Worm (Caenorhabditis elegans) whole organism, young adult: Measurements from ENCODE around the gene fem-2.
A peak's percentile ranks its signal among the peaks of the same experiment; 100 is the strongest.

Source experiments
- B0261.1 ChIP-seq: sonication (generic microtip); optimal IDR thresholded peaks from 2 replicates; lab custom pipeline; 2016; ENCODE audit warnings: mild to moderate bottlenecking, missing genetic modification characterization, moderate library complexity, missing compliant biosample characterization
- C17E4.6 ChIP-seq: fragments of 200-800 bp; sonication (Bioruptor generic); IDR thresholded peaks from 2 replicates; pipeline ENCODE4 v1.3.6; 2022; ENCODE audit warnings: missing genetic modification reagents, missing genetic modification characterization, missing compliant biosample characterization
- F39B2.1 ChIP-seq: fragments of 200-800 bp; sonication (Bioruptor generic); IDR thresholded peaks from 2 replicates; pipeline ENCODE4 v1.3.6; 2022; ENCODE audit warnings: missing genetic modification reagents, missing genetic modification characterization, missing compliant biosample characterization
- K12H6.12 ChIP-seq: fragments of 200-800 bp; sonication (Bioruptor generic); optimal IDR thresholded peaks from 2 replicates; lab custom pipeline; 2018; ENCODE audit warnings: mild to moderate bottlenecking, missing genetic modification characterization, missing compliant biosample characterization
- T07F8.4 ChIP-seq: sonication (generic microtip); optimal IDR thresholded peaks from 2 replicates; lab custom pipeline; 2016; ENCODE audit warnings: mild to moderate bottlenecking, missing genetic modification characterization, moderate library complexity, missing compliant biosample characterization
- Y53G8AR.9 ChIP-seq: fragments of 200-800 bp; sonication (Bioruptor generic); conservative IDR thresholded peaks from 2 replicates; pipeline ENCODE4 v1.3.6; 2022; ENCODE audit warnings: missing genetic modification reagents, missing genetic modification characterization, missing compliant biosample characterization
- ZK185.1 ChIP-seq: sonication (generic microtip); optimal IDR thresholded peaks from 2 replicates; lab custom pipeline; 2016; ENCODE audit warnings: mild to moderate bottlenecking, missing genetic modification characterization, missing compliant biosample characterization; ENCODE audit not compliant: poor library complexity, severe bottlenecking
- ama-1 ChIP-seq, 3 experiments: fragments of 150-350 bp in 1 of 3; sonication (generic microtip) in 2 of 3; optimal IDR thresholded peaks; 2 replicates each; lab custom pipeline; 2014 to 2018; ENCODE audit warnings: missing biosample characterization in 2 of 3, missing genetic modification characterization in 2 of 3, missing genetic modification reagents in 2 of 3
- attf-5 ChIP-seq: fragments of 200-800 bp; sonication (Bioruptor generic); optimal IDR thresholded peaks from 2 replicates; lab custom pipeline; 2018; ENCODE audit warnings: mild to moderate bottlenecking, missing genetic modification characterization, missing compliant biosample characterization
- ccch-3 ChIP-seq: fragments of 200-800 bp; sonication (Bioruptor generic); optimal IDR thresholded peaks from 2 replicates; lab custom pipeline; 2018; ENCODE audit warnings: mild to moderate bottlenecking, missing genetic modification characterization, missing compliant biosample characterization
- cebp-1 ChIP-seq, 2 experiments: fragments of 200-800 bp in 1 of 2; sonication (Bioruptor generic) in 1 of 2; sonication (generic microtip) in 1 of 2; IDR thresholded peaks in 1 of 2; optimal IDR thresholded peaks in 1 of 2; 2 replicates each; pipeline versions ENCODE4 v1.3.6 to Lab custom; 2017 to 2022; ENCODE audit warnings: missing compliant biosample characterization in 2 of 2, missing genetic modification characterization in 2 of 2, mild to moderate bottlenecking in 1 of 2, missing genetic modification reagents in 1 of 2, moderate library complexity in 1 of 2
- ceh-100 ChIP-seq: fragments of 200-800 bp; sonication (Bioruptor generic); IDR thresholded peaks from 2 replicates; pipeline ENCODE4 v1.3.6; 2022; ENCODE audit warnings: missing genetic modification reagents, missing genetic modification characterization, missing compliant biosample characterization
- ceh-40 ChIP-seq: fragments of 200-800 bp; sonication (Bioruptor generic); IDR thresholded peaks from 2 replicates; pipeline ENCODE4 v1.3.6; 2022; ENCODE audit warnings: missing genetic modification characterization, missing compliant biosample characterization
- ceh-91 ChIP-seq: fragments of 200-800 bp; sonication (Bioruptor generic); IDR thresholded peaks from 2 replicates; pipeline ENCODE4 v1.3.6; 2022; ENCODE audit warnings: missing genetic modification reagents, missing genetic modification characterization, missing compliant biosample characterization
- chd-7 ChIP-seq: sonication (generic microtip); optimal IDR thresholded peaks from 2 replicates; lab custom pipeline; 2016; ENCODE audit warnings: mild to moderate bottlenecking, missing genetic modification characterization, moderate library complexity, missing compliant biosample characterization
- efl-1 ChIP-seq: fragments of 150-350 bp; optimal IDR thresholded peaks from 2 replicates; lab custom pipeline; 2014; ENCODE audit warnings: missing biosample characterization, missing genetic modification reagents, missing genetic modification characterization
- egrh-3 ChIP-seq: fragments of 200-800 bp; sonication (Bioruptor generic); IDR thresholded peaks from 2 replicates; pipeline ENCODE4 v1.3.6; 2022; ENCODE audit warnings: missing genetic modification reagents, missing genetic modification characterization, missing compliant biosample characterization
- ekl-4 ChIP-seq: fragments of 200-800 bp; sonication (Bioruptor generic); IDR thresholded peaks from 2 replicates; pipeline ENCODE4 v1.3.6; 2022; ENCODE audit warnings: missing genetic modification reagents, missing genetic modification characterization, missing compliant biosample characterization
- gei-17 ChIP-seq: fragments of 200-800 bp; sonication (Bioruptor generic); optimal IDR thresholded peaks from 2 replicates; lab custom pipeline; 2018; ENCODE audit warnings: mild to moderate bottlenecking, missing genetic modification characterization, missing compliant biosample characterization
- him-1 ChIP-seq: sonication (generic microtip); optimal IDR thresholded peaks from 2 replicates; lab custom pipeline; 2016; ENCODE audit warnings: missing genotype, missing genetic modification reagents, missing genetic modification characterization, missing compliant biosample characterization
- hmg-1.2 ChIP-seq: fragments of 200-800 bp; sonication (Bioruptor generic); IDR thresholded peaks from 2 replicates; pipeline ENCODE4 v1.3.6; 2022; ENCODE audit warnings: missing genetic modification reagents, missing genetic modification characterization, missing compliant biosample characterization
- hrde-1 ChIP-seq: sonication (generic microtip); optimal IDR thresholded peaks from 2 replicates; lab custom pipeline; 2016; ENCODE audit warnings: missing genetic modification characterization, mild to moderate bottlenecking, missing compliant biosample characterization, moderate library complexity, missing genotype, missing genetic modification reagents, borderline replicate concordance
- hsf-1 ChIP-seq: fragments of 200-800 bp; sonication (Bioruptor generic); IDR thresholded peaks from 2 replicates; pipeline ENCODE4 v1.3.6; 2022; ENCODE audit warnings: missing genetic modification reagents, missing genetic modification characterization, missing compliant biosample characterization
- let-607 ChIP-seq, 2 experiments: fragments of 200-800 bp in 1 of 2; sonication (Bioruptor generic) in 1 of 2; sonication (generic microtip) in 1 of 2; optimal IDR thresholded peaks; 2 replicates each; lab custom pipeline; 2016 to 2018; ENCODE audit warnings: mild to moderate bottlenecking in 2 of 2, missing compliant biosample characterization in 2 of 2, missing genetic modification characterization in 2 of 2, moderate library complexity in 2 of 2, missing genotype in 1 of 2
- lin-40 ChIP-seq: sonication (generic microtip); optimal IDR thresholded peaks from 2 replicates; lab custom pipeline; 2016; ENCODE audit warnings: missing genetic modification characterization, mild to moderate bottlenecking, missing compliant biosample characterization, missing genotype, missing genetic modification reagents
- lin-54 ChIP-seq: fragments of 200-800 bp; sonication (Bioruptor generic); optimal IDR thresholded peaks from 2 replicates; lab custom pipeline; 2018; ENCODE audit warnings: mild to moderate bottlenecking, missing genetic modification characterization, missing compliant biosample characterization
- lir-1 ChIP-seq: fragments of 200-800 bp; sonication (Bioruptor generic); conservative IDR thresholded peaks from 2 replicates; pipeline ENCODE4 v1.3.6; 2022; ENCODE audit warnings: missing genetic modification reagents, missing genetic modification characterization, missing compliant biosample characterization
- lsl-1 ChIP-seq: fragments of 200-800 bp; sonication (Bioruptor generic); optimal IDR thresholded peaks from 2 replicates; lab custom pipeline; 2018; ENCODE audit warnings: mild to moderate bottlenecking, missing genetic modification characterization, moderate library complexity, missing compliant biosample characterization
- lsy-27 ChIP-seq: sonication (generic microtip); optimal IDR thresholded peaks from 2 replicates; lab custom pipeline; 2017; ENCODE audit warnings: missing genetic modification characterization, mild to moderate bottlenecking, missing compliant biosample characterization, antibody characterized with exemption, missing genotype, borderline replicate concordance; ENCODE audit not compliant: insufficient read depth
- madf-3 ChIP-seq: fragments of 200-800 bp; sonication (Bioruptor generic); IDR thresholded peaks from 2 replicates; pipeline ENCODE4 v1.3.6; 2022; ENCODE audit warnings: missing genetic modification reagents, missing genetic modification characterization, missing compliant biosample characterization
- nfya-1 ChIP-seq: sonication (generic microtip); optimal IDR thresholded peaks from 2 replicates; lab custom pipeline; 2017; ENCODE audit warnings: antibody characterized with exemption, missing compliant biosample characterization, missing genetic modification characterization, borderline replicate concordance; ENCODE audit not compliant: insufficient read depth
- nfya-2 ChIP-seq: fragments of 200-800 bp; sonication (Bioruptor generic); IDR thresholded peaks from 2 replicates; pipeline ENCODE4 v1.3.6; 2022; ENCODE audit warnings: missing genetic modification reagents, missing genetic modification characterization, missing compliant biosample characterization
- nfyb-1 ChIP-seq: fragments of 200-800 bp; sonication (Bioruptor generic); IDR thresholded peaks from 2 replicates; pipeline ENCODE4 v1.3.6; 2022; ENCODE audit warnings: missing genetic modification reagents, missing genetic modification characterization, missing compliant biosample characterization
- nhr-80 ChIP-seq: sonication (generic microtip); optimal IDR thresholded peaks from 2 replicates; lab custom pipeline; 2016; ENCODE audit warnings: missing genetic modification characterization, missing compliant biosample characterization
- rcor-1 ChIP-seq: fragments of 200-800 bp; sonication (Bioruptor generic); IDR thresholded peaks from 2 replicates; pipeline ENCODE4 v1.3.6; 2022; ENCODE audit warnings: missing genetic modification reagents, missing genetic modification characterization, missing compliant biosample characterization
- somi-1 ChIP-seq: fragments of 200-800 bp; sonication (Bioruptor generic); optimal IDR thresholded peaks from 2 replicates; lab custom pipeline; 2018; ENCODE audit warnings: mild to moderate bottlenecking, missing genetic modification characterization, missing compliant biosample characterization
- unc-130 ChIP-seq: sonication (generic microtip); optimal IDR thresholded peaks from 2 replicates; lab custom pipeline; 2016; ENCODE audit warnings: missing genetic modification reagents, missing genetic modification characterization, missing compliant biosample characterization
- unc-62 ChIP-seq: fragments of 150-350 bp; optimal IDR thresholded peaks from 2 replicates; lab custom pipeline; 2014; ENCODE audit warnings: missing biosample characterization, missing genetic modification reagents, missing genetic modification characterization
- zfh-2 ChIP-seq: fragments of 200-800 bp; sonication (Bioruptor generic); conservative IDR thresholded peaks from 2 replicates; pipeline ENCODE4 v1.3.6; 2022; ENCODE audit warnings: missing genetic modification reagents, missing genetic modification characterization, missing compliant biosample characterization
- zim-3 ChIP-seq: sonication (generic microtip); optimal IDR thresholded peaks from 2 replicates; lab custom pipeline; 2017; ENCODE audit warnings: mild to moderate bottlenecking, missing genetic modification characterization, moderate library complexity, missing compliant biosample characterization
- ztf-25 ChIP-seq: fragments of 200-800 bp; sonication (Bioruptor generic); IDR thresholded peaks from 2 replicates; pipeline ENCODE4 v1.3.6; 2022; ENCODE audit warnings: missing genetic modification reagents, missing genetic modification characterization, missing compliant biosample characterization
- ztf-28 ChIP-seq: fragments of 200-800 bp; sonication (Bioruptor generic); IDR thresholded peaks from 2 replicates; pipeline ENCODE4 v1.3.6; 2022; ENCODE audit warnings: missing genetic modification reagents, missing genetic modification characterization, missing compliant biosample characterization
- ztf-3 ChIP-seq: fragments of 200-800 bp; sonication (Bioruptor generic); optimal IDR thresholded peaks from 2 replicates; lab custom pipeline; 2018; ENCODE audit warnings: mild to moderate bottlenecking, missing genetic modification characterization, missing compliant biosample characterization

Gene fem-2

DNA sequence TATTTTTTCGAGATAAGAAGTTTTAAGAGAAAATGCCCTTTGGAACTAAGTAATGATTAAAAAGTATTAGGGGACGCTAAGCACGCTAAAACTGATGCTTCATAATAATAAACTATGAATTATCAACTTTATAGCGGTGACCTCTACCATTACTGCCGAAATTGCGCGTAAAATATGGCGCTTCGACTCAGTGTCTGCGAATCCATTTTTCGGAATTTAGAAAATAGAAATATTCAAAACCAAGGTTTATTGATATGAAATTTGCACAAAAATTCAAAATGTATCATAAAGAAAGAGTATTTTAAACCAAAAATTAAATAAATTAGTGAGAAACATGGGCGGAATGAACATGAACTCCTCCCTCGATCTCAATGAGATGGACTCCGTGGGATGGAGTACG lies 35.1 kb downstream of the fem-2 start:
- TF ChIP-seq ZK185.1 (tag; lab: Kevin White, UChicago) = peak; percentile 42
- TF ChIP-seq cebp-1 (GFP tag; IDR thresholded peaks at IDR 0.05; lab: Robert Waterston, UW) = no peak
- peak; percentile 7 for TF ChIP-seq cebp-1 (tag; optimal IDR thresholded peaks at IDR 0.05; lab: Kevin White, UChicago)
- TF ChIP-seq ekl-4 = 0 out of 2 replicates have a peak, but pooled peaks have one; percentile 36
- TF ChIP-seq him-1 = no peak
- peak; percentile 18 for TF ChIP-seq nhr-80 (tag; lab: Kevin White, UChicago)
- TF ChIP-seq hrde-1 (tag; lab: Kevin White, UChicago) = no peak
- 0 out of 2 replicates have a peak, but pooled peaks have one; percentile 40 for TF ChIP-seq Y53G8AR.9 (GFP tag; lab: Robert Waterston, UW)
- no peak for TF ChIP-seq gei-17 (GFP tag; lab: Kevin White, UChicago)
- no peak for TF ChIP-seq nfya-2
- no peak for TF ChIP-seq unc-62 (GFP tag; lab: Kevin White, UChicago)
- TF ChIP-seq somi-1 (GFP tag; lab: Kevin White, UChicago) = no peak
- no peak for TF ChIP-seq nfyb-1 (GFP tag; lab: Robert Waterston, UW)
- TF ChIP-seq ceh-40 = no peak
- TF ChIP-seq ama-1 (optimal IDR thresholded peaks at IDR 0.05; lab: Kevin White, UChicago) = no peak
- no peak for TF ChIP-seq ama-1 (GFP tag; optimal IDR thresholded peaks at IDR 0.05; lab: Kevin White, UChicago)
- TF ChIP-seq B0261.1 (tag; lab: Kevin White, UChicago) = no peak
- no peak for TF ChIP-seq zim-3 (tag; lab: Kevin White, UChicago)
- TF ChIP-seq lsy-27 = no peak
- TF ChIP-seq let-607 (tag; optimal IDR thresholded peaks at IDR 0.05; lab: Kevin White, UChicago) = peak in 1 of 2 experiments; percentile 17
- no peak for TF ChIP-seq C17E4.6 (GFP tag; lab: Robert Waterston, UW)
- TF ChIP-seq, all 124 proteins: peak for 6

DNA sequence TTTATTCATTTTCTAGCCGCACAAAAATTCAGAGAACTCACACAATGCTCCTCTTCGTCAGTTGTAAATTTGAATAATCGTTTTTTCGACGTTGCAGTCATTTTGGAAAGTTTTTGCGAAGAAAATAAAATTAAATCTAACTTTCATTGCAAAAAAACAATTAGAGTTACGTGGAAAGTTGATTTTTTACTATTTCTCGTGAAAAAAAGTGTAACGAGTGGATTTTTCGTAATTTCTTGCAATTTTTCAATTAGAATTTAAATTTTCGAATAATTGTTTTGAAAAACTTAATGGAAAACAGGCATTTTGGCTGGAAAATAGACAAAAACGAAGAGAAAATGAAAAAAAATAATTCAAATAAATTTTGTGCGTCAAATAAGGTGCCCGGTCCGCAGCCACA lies 35.7 kb downstream of the fem-2 start, which contains the start of gene Y55B1AR.2:
Gene Y55B1AR.2 (minus strand): TSS at position 101 of the 400 bp plus-strand sequence.
- TF ChIP-seq cebp-1 (GFP tag; IDR thresholded peaks at IDR 0.05; lab: Robert Waterston, UW) = no peak
- TF ChIP-seq cebp-1 (tag; optimal IDR thresholded peaks at IDR 0.05; lab: Kevin White, UChicago) = no peak
- no peak for TF ChIP-seq F39B2.1 (GFP tag; lab: Robert Waterston, UW)
- no peak for TF ChIP-seq ceh-91 (GFP tag; lab: Robert Waterston, UW)
- TF ChIP-seq ceh-100 (GFP tag; lab: Robert Waterston, UW) = no peak
- TF ChIP-seq unc-130 (GFP tag; lab: Kevin White, UChicago) = no peak
- TF ChIP-seq ztf-28 (GFP tag; lab: Robert Waterston, UW) = no peak
- no peak for TF ChIP-seq lir-1 (GFP tag; lab: Robert Waterston, UW)
- no peak for TF ChIP-seq lin-54 (GFP tag; lab: Kevin White, UChicago)
- TF ChIP-seq ztf-25 (GFP tag; lab: Robert Waterston, UW) = no peak
- TF ChIP-seq ztf-3 (GFP tag; lab: Kevin White, UChicago) = no peak
- no peak for TF ChIP-seq hsf-1 (GFP tag; lab: Robert Waterston, UW)
- TF ChIP-seq lsl-1 (GFP tag; lab: Kevin White, UChicago) = no peak

DNA sequence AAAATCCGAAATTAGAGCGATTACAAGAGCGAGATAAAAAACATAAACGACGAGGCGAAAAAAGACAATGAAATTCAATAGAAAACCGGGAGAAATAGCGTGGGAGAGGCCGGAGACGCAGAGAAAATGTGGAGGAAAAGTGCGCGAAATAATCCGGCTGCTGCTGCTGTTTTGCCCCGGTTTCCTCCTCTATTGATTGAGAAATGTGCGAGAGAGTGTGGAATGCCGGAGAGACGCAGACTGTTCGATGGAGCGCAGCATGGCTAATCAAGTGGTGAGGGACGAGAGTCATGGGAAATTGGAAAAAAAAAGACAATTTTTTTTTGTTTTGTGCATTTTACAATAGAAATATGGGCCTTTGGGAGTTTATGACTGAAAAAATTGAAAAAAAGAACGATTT lies 36.3 kb downstream of the fem-2 start:
- 0 out of 2 replicates have a peak, but pooled peaks have one; percentile 9 for TF ChIP-seq madf-3 (GFP tag; lab: Robert Waterston, UW)
- TF ChIP-seq nfya-1 (tag; lab: Kevin White, UChicago) = no peak
- no peak for TF ChIP-seq T07F8.4 (tag; lab: Kevin White, UChicago)
- 0 out of 2 replicates have a peak, but pooled peaks have one; percentile 6 for TF ChIP-seq rcor-1 (GFP tag; lab: Robert Waterston, UW)
- peak; percentile 22 for TF ChIP-seq efl-1 (GFP tag; lab: Kevin White, UChicago)
- TF ChIP-seq cebp-1 (GFP tag; IDR thresholded peaks at IDR 0.05; lab: Robert Waterston, UW) = no peak
- TF ChIP-seq cebp-1 (tag; optimal IDR thresholded peaks at IDR 0.05; lab: Kevin White, UChicago) = peak; percentile 60
- peak; percentile 93 for TF ChIP-seq zfh-2 (GFP tag; lab: Robert Waterston, UW)
- peak; percentile 96 for TF ChIP-seq hmg-1.2 (GFP tag; lab: Robert Waterston, UW)
- 0 out of 2 replicates have a peak, but pooled peaks have one; percentile 22 for TF ChIP-seq Y53G8AR.9 (GFP tag; lab: Robert Waterston, UW)
- TF ChIP-seq ccch-3 (GFP tag; lab: Kevin White, UChicago) = no peak
- TF ChIP-seq K12H6.12 (tag; lab: Kevin White, UChicago) = peak; percentile 25
- no peak for TF ChIP-seq ama-1 (optimal IDR thresholded peaks at IDR 0.05; lab: Kevin White, UChicago)
- no peak for TF ChIP-seq ama-1 (GFP tag; optimal IDR thresholded peaks at IDR 0.05; lab: Kevin White, UChicago)
- peak; percentile 59 for TF ChIP-seq attf-5
- TF ChIP-seq egrh-3 (GFP tag; lab: Robert Waterston, UW) = 0 out of 2 replicates have a peak, but pooled peaks have one; percentile 14
- peak; percentile 55 for TF ChIP-seq lin-40 (tag; lab: Kevin White, UChicago)
- TF ChIP-seq ceh-91 (GFP tag; lab: Robert Waterston, UW) = no peak
- peak; percentile 13 for TF ChIP-seq chd-7 (tag; lab: Kevin White, UChicago)
